Fruit fly (Drosophila melanogaster) whole organism, wandering third instar larva: ENCODE results near the gene CG14391.

ENCODE experiments used
- Abd-B ChIP-seq: fragments of >200 bp; optimal IDR thresholded peaks from 2 replicates; lab custom pipeline; 2017; ENCODE audit warnings: missing biosample characterization, missing genetic modification characterization
- CG32264 ChIP-seq: fragments of 200-800 bp; sonication (Bioruptor generic); optimal IDR thresholded peaks from 2 replicates; lab custom pipeline; 2016; ENCODE audit warnings: missing biosample characterization, missing genetic modification characterization
- Hr83 ChIP-seq: fragments of 200-300 bp; sonication (Bioruptor generic); optimal IDR thresholded peaks from 2 replicates; lab custom pipeline; 2016; ENCODE audit warnings: missing biosample characterization, mild to moderate bottlenecking, missing genetic modification characterization, moderate library complexity; ENCODE audit not compliant: poor library complexity, severe bottlenecking
- Myc ChIP-seq: fragments of >200 bp; optimal IDR thresholded peaks from 2 replicates; lab custom pipeline; 2017
- OdsH ChIP-seq: fragments of 200-800 bp; sonication (Bioruptor generic); optimal IDR thresholded peaks from 2 replicates; lab custom pipeline; 2016; ENCODE audit warnings: missing biosample characterization, mild to moderate bottlenecking, missing genetic modification characterization
- Vsx2 ChIP-seq: fragments of 200-300, 225-300 bp; sonication (Bioruptor generic); optimal IDR thresholded peaks from 2 replicates; lab custom pipeline; 2018; ENCODE audit warnings: missing biosample characterization, missing genetic modification characterization; ENCODE audit not compliant: partially characterized antibody
- br ChIP-seq: fragments of 200-800 bp; sonication (Bioruptor generic); optimal IDR thresholded peaks from 2 replicates; lab custom pipeline; 2016; ENCODE audit warnings: missing biosample characterization, missing genetic modification characterization
- brk ChIP-seq: fragments of 200-800 bp; sonication (Bioruptor generic); optimal IDR thresholded peaks from 2 replicates; lab custom pipeline; 2016; ENCODE audit warnings: missing biosample characterization, mild to moderate bottlenecking, missing genetic modification characterization
- dl ChIP-seq, 2 experiments: fragments of 175-275, 200-275 bp in 1 of 2; fragments of 200-275 bp in 1 of 2; sonication (Bioruptor generic); optimal IDR thresholded peaks; lab custom pipeline; 2018; ENCODE audit warnings: mild to moderate bottlenecking in 2 of 2, missing biosample characterization in 2 of 2, missing genetic modification characterization in 2 of 2, moderate library complexity in 2 of 2; ENCODE audit not compliant: partially characterized antibody in 2 of 2, insufficient read depth in 1 of 2
- dsf ChIP-seq: sonication (Bioruptor generic); optimal IDR thresholded peaks from 2 replicates; lab custom pipeline; 2016; ENCODE audit warnings: missing biosample characterization, missing genetic modification characterization, borderline replicate concordance
- foxo ChIP-seq, 2 experiments: fragments of 200-800 bp; sonication (Bioruptor generic); optimal IDR thresholded peaks; 2 replicates in 1 of 2; 3 replicates in 1 of 2; lab custom pipeline; 2016 to 2017; ENCODE audit warnings: missing biosample characterization in 2 of 2, missing genetic modification characterization in 2 of 2
- fru ChIP-seq: fragments of 200-800 bp; sonication (Bioruptor generic); optimal IDR thresholded peaks from 3 replicates; lab custom pipeline; 2016; ENCODE audit warnings: missing biosample characterization, mild to moderate bottlenecking, missing genetic modification characterization
- pan ChIP-seq: fragments of >200 bp; optimal IDR thresholded peaks from 2 replicates; lab custom pipeline; 2017
- usp ChIP-seq: fragments of >200 bp; optimal IDR thresholded peaks from 2 replicates; lab custom pipeline; 2017; ENCODE audit warnings: missing biosample characterization, missing genetic modification characterization

DNA sequence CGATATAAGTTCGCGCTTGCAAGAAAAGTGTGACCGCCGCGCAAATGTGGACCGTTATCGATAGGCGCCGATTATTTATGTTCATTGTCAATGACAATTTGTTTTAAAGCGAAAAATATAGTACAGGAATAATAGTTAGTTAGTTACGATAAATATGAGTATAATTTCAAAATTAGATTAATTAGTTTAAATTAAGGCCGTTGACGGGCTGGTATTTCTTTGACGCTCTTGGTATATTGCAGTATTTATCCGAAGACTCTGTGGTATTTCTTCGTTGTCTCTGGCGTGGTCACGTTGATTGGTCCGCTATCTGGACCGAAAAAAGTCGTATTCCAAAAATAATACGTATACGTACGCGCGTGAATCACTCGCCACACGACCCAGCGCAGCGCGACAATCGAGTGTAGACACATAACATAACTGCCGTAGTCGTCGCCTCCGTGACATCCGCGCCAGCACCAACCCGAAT is 3.0 kb upstream of the CG14391 start:
- TF ChIP-seq dsf (GFP tag; lab: Kevin White, UChicago) = no peak
- TF ChIP-seq CG32264 (GFP tag; lab: Kevin White, UChicago) = no peak
- no peak for TF ChIP-seq foxo (GFP tag; optimal IDR thresholded peaks at IDR 0.05; lab: Kevin White, UChicago)
- TF ChIP-seq brk (GFP tag; lab: Kevin White, UChicago) = no peak
- TF ChIP-seq Vsx2 (GFP tag; lab: Kevin White, UChicago) = no peak
- TF ChIP-seq pan (lab: Kevin White, UChicago) = no peak
- TF ChIP-seq dl (GFP tag; optimal IDR thresholded peaks at IDR 0.05; lab: Kevin White, UChicago; ENCODE audit: insufficient read depth in 1 of 2, partially characterized antibody in 2 of 2) = no peak
- no peak for TF ChIP-seq br (GFP tag; lab: Kevin White, UChicago)
- TF ChIP-seq usp (GFP tag; lab: Kevin White, UChicago) = no peak
- no peak for TF ChIP-seq fru (GFP tag; lab: Kevin White, UChicago)
- TF ChIP-seq Abd-B = no peak
- no peak for TF ChIP-seq OdsH (GFP tag; lab: Kevin White, UChicago)
- no peak for TF ChIP-seq Myc
- no peak for TF ChIP-seq Hr83
